Worm (Caenorhabditis elegans): ENCODE results near the gene btb-2.

- no peak for TF ChIP-seq hlh-1 (tag; optimal IDR thresholded peaks at IDR 0.05)
- no peak for TF ChIP-seq snpc-4 (tag; optimal IDR thresholded peaks at IDR 0.05)
- no peak for TF ChIP-seq nhr-76 (tag; optimal IDR thresholded peaks at IDR 0.05)
- TF ChIP-seq lin-13 (tag; optimal IDR thresholded peaks at IDR 0.05) = no peak
- TF ChIP-seq nhr-28 (tag; optimal IDR thresholded peaks at IDR 0.05) = no peak
- TF ChIP-seq elt-1 (tag; optimal IDR thresholded peaks at IDR 0.05; ENCODE audit: borderline replicate concordance, insufficient read depth) = no peak
- TF ChIP-seq elt-3 (tag; optimal IDR thresholded peaks at IDR 0.05) = no peak
- TF ChIP-seq drap-1 (GFP tag; optimal IDR thresholded peaks at IDR 0.05) = no peak
- TF ChIP-seq flh-1 (GFP tag; optimal IDR thresholded peaks at IDR 0.05) = no peak
- no peak for TF ChIP-seq ztf-11 (tag; optimal IDR thresholded peaks at IDR 0.05)
Measured at ce11 chrII:6376693-6377092, 25.1 kb upstream of the btb-2 start.
